Worm (Caenorhabditis elegans) whole organism, late embryonic: ENCODE data around the gene R02F11.9.

Experiments
- C08G9.2 ChIP-seq: sonication (generic microtip); optimal IDR thresholded peaks from 2 replicates; lab custom pipeline; 2016; ENCODE audit warnings: mild to moderate bottlenecking, missing genetic modification characterization, moderate library complexity, missing compliant biosample characterization
- F13H6.1 ChIP-seq: sonication (generic microtip); optimal IDR thresholded peaks from 2 replicates; lab custom pipeline; 2016; ENCODE audit warnings: missing genetic modification characterization, missing compliant biosample characterization
- K09A11.1 ChIP-seq: sonication (generic microtip); optimal IDR thresholded peaks from 2 replicates; lab custom pipeline; 2017; ENCODE audit warnings: antibody characterized with exemption, mild to moderate bottlenecking, missing genetic modification characterization, missing compliant biosample characterization; ENCODE audit not compliant: insufficient read depth
- Y22D7AL.16 ChIP-seq: sonication (generic microtip); optimal IDR thresholded peaks from 2 replicates; lab custom pipeline; 2016; ENCODE audit warnings: missing genetic modification characterization, missing compliant biosample characterization
- ahr-1 ChIP-seq: sonication (generic microtip); optimal IDR thresholded peaks from 2 replicates; lab custom pipeline; 2016; ENCODE audit warnings: missing genetic modification characterization, missing compliant biosample characterization
- ceh-14 ChIP-seq: sonication (generic microtip); optimal IDR thresholded peaks from 2 replicates; lab custom pipeline; 2016; ENCODE audit warnings: missing genotype, missing genetic modification characterization, missing compliant biosample characterization
- ceh-18 ChIP-seq: sonication (generic microtip); optimal IDR thresholded peaks from 2 replicates; lab custom pipeline; 2016; ENCODE audit warnings: missing genetic modification characterization, missing compliant biosample characterization
- ceh-2 ChIP-seq: sonication (generic microtip); optimal IDR thresholded peaks from 2 replicates; lab custom pipeline; 2016; ENCODE audit warnings: missing genotype, missing genetic modification characterization, missing compliant biosample characterization
- ceh-31 ChIP-seq: sonication (generic microtip); optimal IDR thresholded peaks from 2 replicates; lab custom pipeline; 2016; ENCODE audit warnings: missing genetic modification characterization, missing compliant biosample characterization
- ceh-34 ChIP-seq: sonication (generic microtip); optimal IDR thresholded peaks from 2 replicates; lab custom pipeline; 2016; ENCODE audit warnings: mild to moderate bottlenecking, missing genetic modification characterization, missing compliant biosample characterization
- ceh-6 ChIP-seq: fragments of 200-800 bp; sonication (Bioruptor generic); optimal IDR thresholded peaks from 2 replicates; lab custom pipeline; 2018; ENCODE audit warnings: mild to moderate bottlenecking, missing genetic modification characterization, missing compliant biosample characterization
- che-1 ChIP-seq: sonication (generic microtip); optimal IDR thresholded peaks from 2 replicates; lab custom pipeline; 2016; ENCODE audit warnings: mild to moderate bottlenecking, missing genetic modification characterization, missing compliant biosample characterization
- elt-2 ChIP-seq: sonication (generic microtip); optimal IDR thresholded peaks from 2 replicates; lab custom pipeline; 2016; ENCODE audit warnings: missing genetic modification reagents, missing genetic modification characterization, missing compliant biosample characterization
- ets-4 ChIP-seq: sonication (generic microtip); optimal IDR thresholded peaks from 2 replicates; lab custom pipeline; 2016; ENCODE audit warnings: missing genetic modification characterization, missing compliant biosample characterization
- eyg-1 ChIP-seq: sonication (generic microtip); optimal IDR thresholded peaks from 2 replicates; lab custom pipeline; 2016; ENCODE audit warnings: missing genotype, missing genetic modification characterization, missing compliant biosample characterization
- hlh-13 ChIP-seq: fragments of 200-800 bp; sonication (Bioruptor generic); optimal IDR thresholded peaks from 2 replicates; lab custom pipeline; 2018; ENCODE audit warnings: mild to moderate bottlenecking, missing genetic modification characterization, missing compliant biosample characterization
- hlh-30 ChIP-seq: sonication (generic microtip); optimal IDR thresholded peaks from 2 replicates; lab custom pipeline; 2017; ENCODE audit warnings: antibody characterized with exemption, missing genetic modification characterization, missing compliant biosample characterization; ENCODE audit not compliant: insufficient read depth
- hlh-6 ChIP-seq: sonication (generic microtip); optimal IDR thresholded peaks from 2 replicates; lab custom pipeline; 2016; ENCODE audit warnings: missing genotype, missing genetic modification characterization, missing compliant biosample characterization
- lin-11 ChIP-seq: fragments of 200-800 bp; sonication (Bioruptor generic); optimal IDR thresholded peaks from 2 replicates; lab custom pipeline; 2018; ENCODE audit warnings: mild to moderate bottlenecking, missing genetic modification characterization, missing compliant biosample characterization
- madf-2 ChIP-seq: sonication (generic microtip); optimal IDR thresholded peaks from 2 replicates; lab custom pipeline; 2017; ENCODE audit warnings: missing genetic modification characterization, missing compliant biosample characterization
- nfya-1 ChIP-seq: sonication (generic microtip); optimal IDR thresholded peaks from 2 replicates; lab custom pipeline; 2017; ENCODE audit warnings: missing genetic modification characterization, mild to moderate bottlenecking, missing compliant biosample characterization, antibody characterized with exemption, moderate library complexity
- nhr-11 ChIP-seq: fragments of 150-350 bp; optimal IDR thresholded peaks from 2 replicates; lab custom pipeline; 2014; ENCODE audit warnings: missing biosample characterization, missing genetic modification characterization
- nhr-232 ChIP-seq: sonication (generic microtip); optimal IDR thresholded peaks from 2 replicates; lab custom pipeline; 2016; ENCODE audit warnings: missing genetic modification characterization, missing compliant biosample characterization
- pag-3 ChIP-seq: sonication (generic microtip); optimal IDR thresholded peaks from 2 replicates; lab custom pipeline; 2016; ENCODE audit warnings: missing compliant biosample characterization, missing genetic modification characterization, borderline replicate concordance
- pax-1 ChIP-seq: fragments of 150-350 bp; optimal IDR thresholded peaks from 2 replicates; lab custom pipeline; 2014; ENCODE audit warnings: missing biosample characterization, missing genetic modification characterization
- pqm-1 ChIP-seq: sonication (generic microtip); optimal IDR thresholded peaks from 2 replicates; lab custom pipeline; 2016; ENCODE audit warnings: missing genetic modification characterization, missing compliant biosample characterization
- ref-2 ChIP-seq: sonication (generic microtip); optimal IDR thresholded peaks from 2 replicates; lab custom pipeline; 2016; ENCODE audit warnings: missing genetic modification characterization, missing compliant biosample characterization
- sdc-2 ChIP-seq: sonication (generic microtip); optimal IDR thresholded peaks from 2 replicates; lab custom pipeline; 2016; ENCODE audit warnings: missing genotype, missing genetic modification characterization, missing compliant biosample characterization
- sox-4 ChIP-seq: sonication (generic microtip); optimal IDR thresholded peaks from 2 replicates; lab custom pipeline; 2017; ENCODE audit warnings: mild to moderate bottlenecking, missing genetic modification characterization, inconsistent platforms, missing compliant biosample characterization
- syd-9 ChIP-seq: sonication (generic microtip); optimal IDR thresholded peaks from 2 replicates; lab custom pipeline; 2016; ENCODE audit warnings: mild to moderate bottlenecking, missing genetic modification characterization, moderate library complexity, missing compliant biosample characterization
- tbx-2 ChIP-seq: sonication (generic microtip); optimal IDR thresholded peaks from 2 replicates; lab custom pipeline; 2016; ENCODE audit warnings: missing genetic modification characterization, missing compliant biosample characterization
- ttx-3 ChIP-seq: sonication (generic microtip); optimal IDR thresholded peaks from 2 replicates; lab custom pipeline; 2016; ENCODE audit warnings: missing genetic modification reagents, missing genetic modification characterization, missing compliant biosample characterization
- unc-3 ChIP-seq, 2 experiments: fragments of 200-800 bp in 1 of 2; sonication (Bioruptor generic) in 1 of 2; sonication (generic microtip) in 1 of 2; conservative IDR thresholded peaks in 1 of 2; optimal IDR thresholded peaks in 1 of 2; 2 replicates each; pipeline versions ENCODE4 v1.3.6 to Lab custom; 2016 to 2022; ENCODE audit warnings: missing compliant biosample characterization in 2 of 2, missing genetic modification characterization in 2 of 2, missing genetic modification reagents in 1 of 2
- unc-42 ChIP-seq: sonication (generic microtip); optimal IDR thresholded peaks from 2 replicates; lab custom pipeline; 2016; ENCODE audit warnings: missing genotype, missing genetic modification characterization, missing compliant biosample characterization
- unc-55 ChIP-seq: sonication (generic microtip); optimal IDR thresholded peaks from 2 replicates; lab custom pipeline; 2017; ENCODE audit warnings: missing biosample characterization, missing genetic modification reagents, missing genetic modification characterization

Gene R02F11.9

ce11 chrV:4826710-4827380 lies 39.6 kb downstream of the R02F11.9 start, which contains the start of the genes hsp-6 and C37H5.5:
hsp-6 (minus strand) TSS chrV:4826760.
C37H5.5 (plus strand) TSS chrV:4827360.
- TF ChIP-seq sox-4 (tag; lab: Kevin White, UChicago), result no peak
- TF ChIP-seq F13H6.1, result peak; percentile 5
- peak; percentile 69 for TF ChIP-seq ceh-18 (tag; lab: Kevin White, UChicago)
- peak; percentile 38 for TF ChIP-seq elt-2 (tag; lab: Kevin White, UChicago)
- TF ChIP-seq ttx-3 (tag; lab: Kevin White, UChicago), result no peak
- no peak for TF ChIP-seq pag-3 (tag; lab: Kevin White, UChicago)
- TF ChIP-seq hlh-6 (tag; lab: Kevin White, UChicago), result no peak
- no peak for TF ChIP-seq pqm-1 (tag; lab: Kevin White, UChicago)
- no peak for TF ChIP-seq hlh-13 (GFP tag; lab: Kevin White, UChicago)
- TF ChIP-seq ceh-14 (tag; lab: Kevin White, UChicago), result peak; percentile 10
- peak; percentile 87 for TF ChIP-seq hlh-30 (tag; lab: Kevin White, UChicago)
- TF ChIP-seq tbx-2 (tag; lab: Kevin White, UChicago), result peak; percentile 59
- TF ChIP-seq nhr-232, result peak; percentile 10
- TF ChIP-seq ceh-31, result peak; percentile 67
- TF ChIP-seq unc-42 (tag; lab: Kevin White, UChicago), result peak; percentile 52
- TF ChIP-seq K09A11.1 (tag; lab: Kevin White, UChicago), result no peak
- peak; percentile 40 for TF ChIP-seq ets-4 (tag; lab: Kevin White, UChicago)
- peak; percentile 14 for TF ChIP-seq unc-55 (GFP tag; lab: Kevin White, UChicago)
- peak; percentile 46 for TF ChIP-seq syd-9 (tag; lab: Kevin White, UChicago)
- TF ChIP-seq madf-2 (tag; lab: Kevin White, UChicago), result no peak
- TF ChIP-seq pax-1 (tag; lab: Kevin White, UChicago), result peak; percentile 65
- TF ChIP-seq ceh-2 (tag; lab: Kevin White, UChicago), result peak; percentile 30
- peak; percentile 84 for TF ChIP-seq nfya-1
- TF ChIP-seq ceh-34 (tag; lab: Kevin White, UChicago), result peak; percentile 39
- TF ChIP-seq Y22D7AL.16, result no peak
- no peak for TF ChIP-seq unc-3 (GFP tag; conservative IDR thresholded peaks at IDR 0.05; lab: Robert Waterston, UW)
- no peak for TF ChIP-seq unc-3 (tag; optimal IDR thresholded peaks at IDR 0.05; lab: Kevin White, UChicago)
- TF ChIP-seq, all 69 proteins: peak for 16

ce11 chrV:4834277-4834676 lies 47.0 kb downstream of the R02F11.9 start, which contains the start of gene C37H5.14:
C37H5.14 (minus strand) TSS chrV:4834377.
- TF ChIP-seq ceh-34 (tag; lab: Kevin White, UChicago) (no peak), sdc-2 (tag; lab: Kevin White, UChicago) (no peak), nhr-11 (no peak), hlh-13 (GFP tag; lab: Kevin White, UChicago) (no peak), ttx-3 (tag; lab: Kevin White, UChicago) (no peak), che-1 (tag; lab: Kevin White, UChicago) (no peak), eyg-1 (no peak), C08G9.2 (tag; lab: Kevin White, UChicago) (no peak), ahr-1 (no peak), ref-2 (no peak), ceh-6 (no peak), lin-11 (tag; lab: Kevin White, UChicago) (no peak), unc-42 (tag; lab: Kevin White, UChicago) (no peak)
